Worm (Caenorhabditis elegans): ENCODE results near the gene F37A4.6.

Gene F37A4.6

DNA sequence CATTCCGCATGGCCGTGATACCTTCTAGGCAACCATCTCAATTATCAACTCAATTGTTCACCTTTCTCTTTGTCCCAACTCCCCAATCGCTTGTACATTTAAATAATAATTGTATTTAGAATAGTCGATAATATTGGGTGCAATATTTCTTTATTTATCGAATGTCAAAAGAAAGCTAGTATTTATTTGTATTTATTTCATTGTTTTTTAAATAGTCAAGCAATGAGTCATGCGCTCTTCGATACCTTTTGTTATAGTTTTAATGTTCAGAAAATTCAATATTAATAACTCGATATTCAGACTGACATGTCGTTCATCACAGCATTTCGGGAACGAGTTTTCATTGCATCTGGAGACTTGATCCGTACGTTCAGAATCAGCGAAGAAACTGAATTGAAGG is 19.9 kb downstream of the F37A4.6 start, which contains the start of gene wdr-4:
Gene wdr-4 (plus strand): TSS at position 301 of the 400 bp plus-strand sequence.
- TF ChIP-seq ceh-9 (tag; optimal IDR thresholded peaks at IDR 0.05) = no peak
- TF ChIP-seq ref-2 (tag; optimal IDR thresholded peaks at IDR 0.05) = no peak
- TF ChIP-seq lim-6 (tag; optimal IDR thresholded peaks at IDR 0.05) = no peak
- no peak for TF ChIP-seq ceh-18 (tag; optimal IDR thresholded peaks at IDR 0.05)
- TF ChIP-seq pag-3 (tag; optimal IDR thresholded peaks at IDR 0.05; ENCODE audit: borderline replicate concordance) = no peak
- TF ChIP-seq K02D7.2 (tag; optimal IDR thresholded peaks at IDR 0.05) = no peak
- no peak for TF ChIP-seq fkh-6 (tag; optimal IDR thresholded peaks at IDR 0.05)
- TF ChIP-seq ceh-31 (tag; optimal IDR thresholded peaks at IDR 0.05) = no peak
- TF ChIP-seq zip-5 (tag; optimal IDR thresholded peaks at IDR 0.05) = no peak
- TF ChIP-seq Y22D7AL.16 (tag; optimal IDR thresholded peaks at IDR 0.05) = no peak
- no peak for TF ChIP-seq hlh-30 (tag; optimal IDR thresholded peaks at IDR 0.05; ENCODE audit: insufficient read depth)
- no peak for TF ChIP-seq dmd-4 (tag; optimal IDR thresholded peaks at IDR 0.05; ENCODE audit: borderline replicate concordance)
- no peak for TF ChIP-seq hlh-15 (tag; optimal IDR thresholded peaks at IDR 0.05)
- no peak for TF ChIP-seq pha-2 (tag; optimal IDR thresholded peaks at IDR 0.05)
- TF ChIP-seq T23F11.4 (GFP tag; optimal IDR thresholded peaks at IDR 0.05) = no peak
- no peak for TF ChIP-seq ceh-34 (tag; optimal IDR thresholded peaks at IDR 0.05)
- TF ChIP-seq gmeb-2 (tag; optimal IDR thresholded peaks at IDR 0.05) = no peak
- TF ChIP-seq dve-1 (tag; optimal IDR thresholded peaks at IDR 0.05) = no peak
- TF ChIP-seq ama-1 (optimal IDR thresholded peaks at IDR 0.05) = no peak
- no peak for TF ChIP-seq unc-3 (GFP tag; conservative IDR thresholded peaks at IDR 0.05)
- TF ChIP-seq unc-3 (tag; optimal IDR thresholded peaks at IDR 0.05) = no peak

DNA sequence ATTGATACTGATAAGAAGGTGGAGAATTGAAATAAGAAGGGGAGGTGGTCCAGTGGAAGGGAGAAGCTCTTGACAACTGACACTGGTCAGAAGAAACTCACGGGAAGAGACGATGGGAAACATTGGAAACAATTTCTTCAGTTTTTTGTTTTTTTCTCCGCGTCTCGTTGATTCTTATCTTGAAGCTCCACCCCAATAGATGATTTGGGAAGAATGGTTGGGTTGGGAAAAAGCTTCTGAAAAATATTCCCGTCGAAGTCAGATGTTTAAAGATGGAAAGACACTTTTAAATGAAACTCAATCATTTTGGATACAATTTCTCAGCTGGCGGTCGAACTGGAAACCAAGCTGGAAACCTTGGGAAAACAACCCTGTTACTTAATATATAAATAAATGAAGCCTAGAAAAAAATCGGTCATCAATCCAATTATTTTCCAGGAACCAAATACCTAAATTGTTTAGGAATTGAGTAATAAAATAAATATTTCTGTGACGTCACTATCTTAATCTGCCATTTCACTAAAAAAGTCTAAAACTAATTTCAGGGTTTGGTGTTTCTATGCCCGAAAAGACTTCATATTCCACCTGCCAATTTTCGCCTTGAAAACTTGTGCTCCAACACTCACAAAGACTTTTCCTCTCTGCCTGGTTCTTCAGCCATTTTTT is 24.7 kb downstream of the F37A4.6 start, which contains the start of the genes Y102E9.5 and odr-4:
Gene Y102E9.5 (minus strand): TSS at position 101 of the 666 bp plus-strand sequence.
Gene odr-4 (plus strand): TSS at position 616 of the 666 bp plus-strand sequence.
- TF ChIP-seq pha-4 (tag; optimal IDR thresholded peaks at IDR 0.05) = no peak
- TF ChIP-seq eyg-1 (tag; optimal IDR thresholded peaks at IDR 0.05) = no peak

DNA sequence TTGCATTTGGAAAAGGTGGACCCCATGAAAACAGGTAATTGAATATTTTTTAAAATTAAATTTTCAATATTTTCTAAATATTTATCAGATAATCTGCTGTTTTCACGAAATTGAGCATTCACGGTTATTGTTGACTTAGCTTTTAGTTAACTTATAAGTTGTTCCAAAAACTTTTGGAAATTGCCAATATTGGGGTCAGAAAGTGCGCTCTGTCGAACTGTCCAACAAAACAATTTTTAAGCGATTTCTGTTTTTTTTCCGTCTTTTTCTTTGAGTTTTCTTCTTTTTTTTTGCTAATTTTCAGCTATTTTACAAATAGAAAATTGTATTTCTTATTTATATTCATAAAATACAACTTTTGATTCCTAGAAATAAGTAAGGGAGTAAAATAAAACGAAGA is 25.7 kb downstream of the F37A4.6 start:
- no peak for TF ChIP-seq odd-2 (tag; optimal IDR thresholded peaks at IDR 0.05)
- TF ChIP-seq hlh-6 (tag; optimal IDR thresholded peaks at IDR 0.05) = no peak
- no peak for TF ChIP-seq C38D4.7 (GFP tag; optimal IDR thresholded peaks at IDR 0.05)
- TF ChIP-seq tbx-2 (tag; optimal IDR thresholded peaks at IDR 0.05) = no peak
- no peak for TF ChIP-seq mec-3 (tag; optimal IDR thresholded peaks at IDR 0.05; ENCODE audit: borderline replicate concordance)
- TF ChIP-seq lin-11 (tag; optimal IDR thresholded peaks at IDR 0.05) = no peak
- TF ChIP-seq unc-42 (tag; optimal IDR thresholded peaks at IDR 0.05) = no peak
- no peak for TF ChIP-seq ceh-31 (tag; optimal IDR thresholded peaks at IDR 0.05)
- no peak for TF ChIP-seq ceh-9 (tag; optimal IDR thresholded peaks at IDR 0.05)
- no peak for TF ChIP-seq gmeb-2 (tag; optimal IDR thresholded peaks at IDR 0.05)

DNA sequence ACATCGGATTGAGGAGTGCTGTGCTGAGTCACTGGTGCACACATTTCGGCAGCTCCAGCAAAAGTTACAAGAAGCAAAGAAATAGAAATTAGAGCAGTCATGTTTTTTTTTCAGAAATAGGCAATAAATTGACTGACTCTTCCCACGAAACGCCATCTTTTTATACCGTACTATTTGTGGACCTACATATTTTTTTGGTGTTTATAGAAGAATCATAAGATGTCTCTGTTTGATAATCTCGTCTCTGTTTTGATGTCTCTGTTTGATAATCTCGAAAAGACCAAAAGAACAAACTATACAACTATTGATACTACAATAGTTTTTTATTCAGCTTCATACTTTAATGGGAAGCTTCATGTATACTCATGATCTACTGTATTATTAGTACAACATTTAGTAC is 28.8 kb downstream of the F37A4.6 start, which contains the start of gene Y102E9.3:
Gene Y102E9.3 (minus strand): TSS at position 101 of the 400 bp plus-strand sequence.
- TF ChIP-seq unc-86 (tag; optimal IDR thresholded peaks at IDR 0.05) (no peak), ref-2 (tag; optimal IDR thresholded peaks at IDR 0.05) (no peak), pax-1 (tag; optimal IDR thresholded peaks at IDR 0.05) (no peak)

DNA sequence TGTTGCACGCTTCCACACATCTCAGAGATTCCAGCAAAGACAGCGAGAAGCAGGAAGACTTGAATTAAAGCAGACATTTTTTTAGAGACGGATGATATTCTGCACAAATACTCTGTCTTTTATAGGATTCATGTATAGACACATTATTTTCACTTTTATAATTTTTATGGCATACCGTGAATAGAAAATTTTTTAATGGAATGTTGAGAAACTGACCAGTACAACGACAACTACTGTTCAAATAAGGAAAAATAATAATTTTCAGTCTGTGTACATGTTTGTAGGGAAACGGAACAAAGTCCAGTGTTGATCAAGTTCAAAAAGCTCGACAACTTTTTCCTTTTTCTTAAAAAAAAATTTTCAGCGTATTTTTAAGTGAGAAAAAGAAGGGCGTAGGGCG is 31.0 kb downstream of the F37A4.6 start, which contains the start of gene Y102E9.6:
Gene Y102E9.6 (minus strand): TSS at position 101 of the 400 bp plus-strand sequence.
- TF ChIP-seq fkh-6 (tag; optimal IDR thresholded peaks at IDR 0.05) (no peak), unc-3 (GFP tag; conservative IDR thresholded peaks at IDR 0.05) (no peak), unc-3 (tag; optimal IDR thresholded peaks at IDR 0.05) (no peak), nfya-1 (tag; optimal IDR thresholded peaks at IDR 0.05) (no peak), pag-3 (tag; optimal IDR thresholded peaks at IDR 0.05; ENCODE audit: borderline replicate concordance) (no peak), ceh-34 (tag; optimal IDR thresholded peaks at IDR 0.05) (no peak), C08G9.2 (tag; optimal IDR thresholded peaks at IDR 0.05) (no peak), pha-4 (tag; optimal IDR thresholded peaks at IDR 0.05) (no peak), odd-2 (tag; optimal IDR thresholded peaks at IDR 0.05) (no peak), K02D7.2 (tag; optimal IDR thresholded peaks at IDR 0.05) (no peak), syd-9 (tag; optimal IDR thresholded peaks at IDR 0.05) (no peak), sox-2 (GFP tag; IDR thresholded peaks at IDR 0.05) (no peak), pat-9 (tag; optimal IDR thresholded peaks at IDR 0.05) (no peak), ceh-22 (tag; optimal IDR thresholded peaks at IDR 0.05) (no peak), pqm-1 (tag; optimal IDR thresholded peaks at IDR 0.05) (no peak), npax-4 (tag; optimal IDR thresholded peaks at IDR 0.05) (no peak), hlh-6 (tag; optimal IDR thresholded peaks at IDR 0.05) (no peak), hlh-15 (tag; optimal IDR thresholded peaks at IDR 0.05) (no peak), ceh-30 (tag; optimal IDR thresholded peaks at IDR 0.05) (no peak), ceh-14 (tag; optimal IDR thresholded peaks at IDR 0.05) (no peak)
